Worm (Caenorhabditis elegans): Measurements from ENCODE around the gene srbc-17.

ce11 chrV:2216927-2217326 lies 39.4 kb downstream of the srbc-17 start:
- TF ChIP-seq mdl-1 (tag; optimal IDR thresholded peaks at IDR 0.05) (no peak), ztf-11 (tag; optimal IDR thresholded peaks at IDR 0.05) (no peak), ama-1 (optimal IDR thresholded peaks at IDR 0.05) (no peak), ztf-1 (GFP tag; conservative IDR thresholded peaks at IDR 0.05) (no peak), elt-1 (tag; optimal IDR thresholded peaks at IDR 0.05) (no peak), elt-3 (tag; optimal IDR thresholded peaks at IDR 0.05) (no peak), nhr-10 (tag; optimal IDR thresholded peaks at IDR 0.05) (no peak), mab-5 (tag; optimal IDR thresholded peaks at IDR 0.05) (no peak), snpc-4 (tag; optimal IDR thresholded peaks at IDR 0.05) (no peak), nhr-129 (tag; optimal IDR thresholded peaks at IDR 0.05) (no peak), R02D3.7 (tag; optimal IDR thresholded peaks at IDR 0.05) (no peak), unc-62 (GFP tag; optimal IDR thresholded peaks at IDR 0.05) (no peak), ZK546.5 (tag; optimal IDR thresholded peaks at IDR 0.05) (no peak)

Measured in whole organism, L2 larva.